Worm (Caenorhabditis elegans) whole organism, L4/young adult: Measurements from ENCODE around the gene Y53F4B.27.

Experiments
- dao-5 ChIP-seq: sonication (generic microtip); optimal IDR thresholded peaks from 2 replicates; lab custom pipeline; 2016; ENCODE audit warnings: missing genotype, missing genetic modification characterization, moderate library complexity, missing compliant biosample characterization
- him-1 ChIP-seq: sonication (generic microtip); optimal IDR thresholded peaks from 2 replicates; lab custom pipeline; 2016; ENCODE audit warnings: missing genotype, missing genetic modification reagents, missing genetic modification characterization, missing compliant biosample characterization

DNA sequence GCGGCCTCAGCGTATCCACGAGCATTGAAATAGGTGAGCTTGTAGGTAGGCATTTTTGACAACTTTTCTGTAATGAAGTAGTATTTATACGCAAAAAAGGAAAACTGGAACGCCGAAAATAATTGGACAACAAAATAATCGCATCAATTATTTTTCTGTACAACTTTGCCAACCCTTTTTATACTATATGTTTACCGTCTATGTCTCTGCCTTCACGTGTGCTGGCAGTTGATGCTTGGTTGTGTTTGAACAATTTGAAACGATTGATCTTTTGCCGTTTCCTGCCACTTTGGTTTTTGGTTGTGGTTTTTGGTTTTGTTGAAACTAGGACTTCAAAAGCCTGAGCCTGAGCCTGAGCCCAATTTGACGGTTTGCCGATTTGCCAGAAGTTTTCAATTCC lies 21.6 kb downstream of the Y53F4B.27 start, which contains the start of gene gst-28:
- TF ChIP-seq him-1 (tag; lab: Kevin White, UChicago) (no peak), dao-5 (tag; lab: Kevin White, UChicago) (no peak)
